Worm (Caenorhabditis elegans) whole organism, midembryonic: Measurements from ENCODE around the gene Y47D3A.34.

Experiments
- T22C8.4 ChIP-seq: fragments of 200-800 bp; sonication (Bioruptor generic); IDR thresholded peaks from 2 replicates; pipeline ENCODE4 v1.3.6; 2022; ENCODE audit warnings: missing genetic modification characterization, missing compliant biosample characterization
- cog-1 ChIP-seq: sonication (generic microtip); optimal IDR thresholded peaks from 2 replicates; lab custom pipeline; 2016; ENCODE audit warnings: missing genetic modification characterization, missing compliant biosample characterization
- flt-1 ChIP-seq: fragments of 200-800 bp; sonication (Bioruptor generic); IDR thresholded peaks from 2 replicates; pipeline ENCODE4 v1.3.6; 2022; ENCODE audit warnings: missing genetic modification characterization, missing compliant biosample characterization
- med-1 ChIP-seq: sonication (generic microtip); optimal IDR thresholded peaks from 2 replicates; lab custom pipeline; 2017; ENCODE audit warnings: missing genetic modification characterization, mild to moderate bottlenecking, missing compliant biosample characterization, antibody characterized with exemption, missing genetic modification reagents; ENCODE audit not compliant: insufficient read depth
- ztf-23 ChIP-seq: fragments of 200-800 bp; sonication (Bioruptor generic); IDR thresholded peaks from 2 replicates; pipeline ENCODE4 v1.3.6; 2022; ENCODE audit warnings: missing genetic modification reagents, missing genetic modification characterization, missing compliant biosample characterization
- ztf-29 ChIP-seq: fragments of 200-800 bp; sonication (Bioruptor generic); IDR thresholded peaks from 2 replicates; pipeline ENCODE4 v1.3.6; 2022; ENCODE audit warnings: missing genetic modification reagents, missing genetic modification characterization, missing compliant biosample characterization

- no peak for TF ChIP-seq ztf-29 (GFP tag; lab: Robert Waterston, UW)
- no peak for TF ChIP-seq ztf-23 (GFP tag; lab: Robert Waterston, UW)
- TF ChIP-seq cog-1 (tag; lab: Kevin White, UChicago): no peak
- no peak for TF ChIP-seq flt-1 (GFP tag; lab: Robert Waterston, UW)
- no peak for TF ChIP-seq med-1
- no peak for TF ChIP-seq T22C8.4
These were observed 3.1 kb upstream of the Y47D3A.34 start for ce11 chrIII:11237741-11238140.
